Worm (Caenorhabditis elegans): ENCODE results near the gene sir-2.3.

The sir-2.3 gene

ce11 chrX:13353530-13353929, 22.0 kb downstream of the sir-2.3 start (continued):
- TF ChIP-seq daf-16 (GFP tag; optimal IDR thresholded peaks at IDR 0.05) (peak in 1 of 2 experiments; percentile 21), daf-16 (tag; optimal IDR thresholded peaks at IDR 0.05) (peak; percentile 76), lin-13 (GFP tag; optimal IDR thresholded peaks at IDR 0.05) (no peak), gei-8 (GFP tag; optimal IDR thresholded peaks at IDR 0.05) (peak; percentile 65), spr-1 (tag; optimal IDR thresholded peaks at IDR 0.05) (no peak), ama-1 (optimal IDR thresholded peaks at IDR 0.05) (no peak), ztf-7 (tag; optimal IDR thresholded peaks at IDR 0.05) (peak; percentile 41), duxl-1 (tag; optimal IDR thresholded peaks at IDR 0.05; ENCODE audit: poor library complexity) (peak; percentile 28), hlh-30 (tag; optimal IDR thresholded peaks at IDR 0.05; ENCODE audit: insufficient read depth) (peak; percentile 94), pha-4 (GFP tag; IDR thresholded peaks at IDR 0.05) (no peak), pha-4 (tag; optimal IDR thresholded peaks at IDR 0.05) (peak; percentile 20), F49E8.2 (tag; optimal IDR thresholded peaks at IDR 0.05; ENCODE audit: borderline replicate concordance) (no peak), nhr-48 (tag; optimal IDR thresholded peaks at IDR 0.05) (peak; percentile 96)

DNA sequence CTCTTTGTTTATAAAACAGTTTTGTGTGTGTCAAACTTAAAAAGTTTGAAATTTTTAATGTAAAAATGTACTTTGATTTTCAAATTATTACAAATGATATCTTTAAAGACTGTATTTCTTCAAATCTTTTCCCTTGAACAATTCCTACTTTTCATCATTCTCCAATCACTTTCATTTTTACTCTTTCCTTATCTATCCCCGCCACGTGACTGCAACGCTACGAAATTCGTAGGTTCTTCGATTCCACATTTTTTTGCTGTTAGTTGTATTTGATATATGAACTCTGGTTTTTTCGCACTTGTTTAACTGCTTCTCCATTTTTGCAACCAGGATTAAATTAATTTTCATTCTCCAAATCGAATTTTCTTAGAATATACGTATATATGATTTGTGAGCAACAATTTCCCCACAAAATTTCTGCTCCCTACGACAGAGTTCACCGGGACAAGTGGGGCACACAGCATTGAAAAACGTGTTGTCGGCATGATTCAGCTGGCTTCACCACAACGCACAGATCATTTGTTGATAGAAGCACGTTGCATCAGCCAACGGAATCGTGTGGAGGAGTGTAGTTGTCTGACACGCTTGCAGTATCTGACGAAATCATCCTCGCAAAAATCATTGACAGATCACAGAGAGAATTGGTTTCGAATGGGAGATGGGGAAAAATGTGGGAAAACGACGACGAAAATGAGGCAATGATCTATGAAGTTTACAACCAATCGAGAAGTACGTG, 23.4 kb downstream of the sir-2.3 start:
- TF ChIP-seq hlh-11 (tag; optimal IDR thresholded peaks at IDR 0.05) (peak; percentile 80), mxl-3 (GFP tag; optimal IDR thresholded peaks at IDR 0.05) (peak; percentile 100), tag-97 (GFP tag; IDR thresholded peaks at IDR 0.05) (no peak), nhr-111 (GFP tag; optimal IDR thresholded peaks at IDR 0.05) (no peak), zag-1 (tag; optimal IDR thresholded peaks at IDR 0.05) (no peak), lin-13 (GFP tag; optimal IDR thresholded peaks at IDR 0.05) (no peak), lin-15B (tag; optimal IDR thresholded peaks at IDR 0.05) (no peak), rbr-2 (tag; optimal IDR thresholded peaks at IDR 0.05) (no peak), R02D3.7 (tag; optimal IDR thresholded peaks at IDR 0.05) (no peak), nhr-6 (tag; optimal IDR thresholded peaks at IDR 0.05) (no peak), tra-1 (GFP tag; IDR thresholded peaks at IDR 0.05) (peak; percentile 32; the same call in 1 of the 2 replicates), ztf-7 (tag; optimal IDR thresholded peaks at IDR 0.05) (peak; percentile 68), attf-4 (tag; optimal IDR thresholded peaks at IDR 0.05) (no peak), ceh-44 (GFP tag; IDR thresholded peaks at IDR 0.05) (no peak), nhr-237 (tag; optimal IDR thresholded peaks at IDR 0.05) (no peak), Y48G9A.11 (GFP tag; IDR thresholded peaks at IDR 0.05) (no peak), nhr-102 (tag; optimal IDR thresholded peaks at IDR 0.05) (peak; percentile 48), nhr-48 (tag; optimal IDR thresholded peaks at IDR 0.05) (peak; percentile 94), F37D6.2 (tag; optimal IDR thresholded peaks at IDR 0.05) (no peak), dve-1 (tag; optimal IDR thresholded peaks at IDR 0.05; ENCODE audit: insufficient read depth) (peak; percentile 73), spr-3 (GFP tag; optimal IDR thresholded peaks at IDR 0.05) (no peak), nhr-77 (tag; optimal IDR thresholded peaks at IDR 0.05) (peak; percentile 11), unc-62 (GFP tag; optimal IDR thresholded peaks at IDR 0.05 in 1 of 2) (peak in 1 of 2 experiments; percentile 89), unc-62 (tag; optimal IDR thresholded peaks at IDR 0.05) (no peak), fos-1 (tag; optimal IDR thresholded peaks at IDR 0.05) (no peak), cey-2 (tag; optimal IDR thresholded peaks at IDR 0.05; ENCODE audit: borderline replicate concordance, insufficient read depth) (no peak), hlh-30 (tag; optimal IDR thresholded peaks at IDR 0.05; ENCODE audit: insufficient read depth) (peak; percentile 80), lin-39 (tag; optimal IDR thresholded peaks at IDR 0.05) (no peak), hmg-1.1 (GFP tag; IDR thresholded peaks at IDR 0.05) (no peak), mdl-1 (tag; optimal IDR thresholded peaks at IDR 0.05) (peak in 1 of 2 experiments; percentile 57), daf-16 (GFP tag; optimal IDR thresholded peaks at IDR 0.05) (peak in 1 of 2 experiments; percentile 21), daf-16 (tag; optimal IDR thresholded peaks at IDR 0.05) (peak; percentile 61), lim-7 (GFP tag; IDR thresholded peaks at IDR 0.05) (no peak), mep-1 (tag; optimal IDR thresholded peaks at IDR 0.05) (peak; percentile 43), hif-1 (tag; optimal IDR thresholded peaks at IDR 0.05) (peak in 1 of 2 experiments; percentile 78), gei-8 (GFP tag; optimal IDR thresholded peaks at IDR 0.05) (peak; percentile 74), ZK546.5 (tag; optimal IDR thresholded peaks at IDR 0.05) (no peak), ama-1 (optimal IDR thresholded peaks at IDR 0.05) (peak; percentile 26), spr-1 (tag; optimal IDR thresholded peaks at IDR 0.05) (no peak), nhr-11 (tag; optimal IDR thresholded peaks at IDR 0.05) (peak; percentile 90), nhr-28 (tag; optimal IDR thresholded peaks at IDR 0.05) (peak; percentile 84), daf-12 (tag; optimal IDR thresholded peaks at IDR 0.05) (no peak), mxl-2 (GFP tag; conservative IDR thresholded peaks at IDR 0.05) (peak; percentile 62; the same call in 1 of the 2 replicates)

All from whole organism, L4 larva.